Fruit fly (Drosophila melanogaster) whole organism, pupa: ENCODE data around the gene CG5644.

Source experiments
- CG10348 ChIP-seq: fragments of 200-800 bp; sonication (Bioruptor generic); IDR thresholded peaks from 2 replicates; pipeline ENCODE4 v1.3.6; 2022; ENCODE audit warnings: missing biosample characterization, missing genetic modification characterization
- CG17806 ChIP-seq: fragments of 200-800 bp; sonication (Bioruptor generic); optimal IDR thresholded peaks from 2 replicates; lab custom pipeline; 2018; ENCODE audit warnings: missing biosample characterization, mild to moderate bottlenecking, missing genetic modification characterization, moderate library complexity
- Ets98B ChIP-seq: fragments of 200-800 bp; sonication (Bioruptor generic); IDR thresholded peaks from 2 replicates; pipeline ENCODE4 v1.3.6; 2022; ENCODE audit warnings: missing biosample characterization, missing genetic modification characterization
- Snoo ChIP-seq: fragments of 200-800 bp; sonication (Bioruptor generic); optimal IDR thresholded peaks from 3 replicates; lab custom pipeline; 2017; ENCODE audit warnings: missing biosample characterization, mild to moderate bottlenecking, missing genetic modification characterization, inconsistent platforms

DNA sequence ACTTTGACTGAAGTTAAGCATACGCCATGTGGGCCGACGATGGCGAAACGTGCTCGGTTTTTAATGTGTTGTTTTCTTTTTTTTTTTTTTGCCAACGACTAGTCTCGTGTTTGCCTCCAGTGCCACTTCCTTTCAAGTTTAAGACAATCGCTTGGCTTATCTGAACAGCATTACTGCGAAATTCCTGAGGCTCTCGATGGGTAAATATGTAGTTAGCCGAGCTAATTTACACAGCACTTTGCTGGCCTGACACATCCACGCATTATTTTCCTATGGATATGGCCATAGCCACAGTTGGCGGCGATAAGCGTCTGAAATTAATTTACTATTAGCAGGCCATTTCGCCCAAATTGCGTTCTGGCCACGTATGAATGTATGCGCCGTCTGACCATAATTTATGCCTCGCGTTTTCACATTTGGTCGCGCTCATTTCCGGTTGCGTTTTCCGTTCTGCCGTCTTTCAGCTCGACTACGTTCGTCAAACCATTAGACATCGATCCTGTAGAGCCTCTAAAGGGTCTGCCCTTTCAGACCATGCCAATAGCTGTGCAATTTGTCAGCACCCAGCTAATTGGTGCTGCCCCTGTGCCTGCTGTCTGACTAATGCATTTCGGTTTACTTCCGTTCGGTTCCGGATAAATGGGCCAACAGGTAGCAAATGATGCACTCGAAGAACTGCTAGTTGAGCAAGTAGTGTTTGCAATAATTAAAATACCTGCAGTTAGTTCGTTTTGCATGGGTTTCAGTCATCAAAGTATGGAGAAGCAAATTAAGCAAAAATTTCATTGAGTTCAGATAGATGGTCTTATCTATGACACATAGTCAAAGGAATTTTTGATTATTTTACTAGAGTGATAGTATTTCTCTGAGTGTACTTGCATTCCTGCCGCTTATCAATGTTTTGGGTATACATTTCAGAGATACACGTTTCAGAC, 41.0 kb upstream of the CG5644 start:
- TF ChIP-seq Ets98B (GFP tag; lab: Robert Waterston, UW), result no peak
- no peak for TF ChIP-seq CG17806 (tag; lab: Kevin White, UChicago)
- TF ChIP-seq CG10348 (GFP tag; lab: Robert Waterston, UW), result no peak
- TF ChIP-seq Snoo (tag; lab: Kevin White, UChicago), result no peak
